Worm (Caenorhabditis elegans): ENCODE results near the gene F38B7.10.

DNA sequence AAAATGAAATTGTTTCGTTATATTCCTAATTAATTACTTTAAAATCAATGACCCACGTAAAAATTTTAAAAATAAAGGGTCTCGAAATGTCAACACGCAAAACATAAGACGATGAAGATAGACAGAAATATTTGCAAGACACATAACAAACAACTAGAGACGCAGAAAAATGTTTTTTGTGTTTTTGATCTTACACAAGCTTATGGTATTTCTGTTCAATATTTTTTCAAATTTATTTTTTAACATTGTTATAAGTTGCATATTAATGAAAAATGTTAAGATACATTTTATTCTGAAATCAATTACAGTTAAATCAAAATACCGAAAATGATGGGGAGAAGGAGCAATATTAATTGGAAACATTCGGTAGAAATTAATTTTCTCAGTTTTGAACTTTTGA, 31.9 kb upstream of the F38B7.10 start, which contains the start of gene C55A6.3:
- TF ChIP-seq sea-1 (GFP tag; conservative IDR thresholded peaks at IDR 0.05) (no peak), B0310.2 (tag; optimal IDR thresholded peaks at IDR 0.05) (no peak), tra-4 (tag; optimal IDR thresholded peaks at IDR 0.05) (no peak), tbx-11 (GFP tag; IDR thresholded peaks at IDR 0.05) (no peak), tbx-37 (GFP tag; conservative IDR thresholded peaks at IDR 0.05) (no peak), hnd-1 (tag; optimal IDR thresholded peaks at IDR 0.05) (no peak), ama-1 (optimal IDR thresholded peaks at IDR 0.05) (no peak), scrt-1 (GFP tag; IDR thresholded peaks at IDR 0.05) (no peak), ceh-13 (GFP tag; optimal IDR thresholded peaks at IDR 0.05) (no peak)

All from whole organism, early embryonic.